Fruit fly (Drosophila melanogaster) Kc167 (cell line): ENCODE measurements around the gene CG42592.

Experiments
- Myc ChIP-seq: fragments of >200 bp; optimal IDR thresholded peaks from 2 replicates; lab custom pipeline; 2017; ENCODE audit warnings: missing external identifiers
- psq ChIP-seq: fragments of >200 bp; optimal IDR thresholded peaks from 2 replicates; lab custom pipeline; 2017; ENCODE audit warnings: missing external identifiers

dm6 chr3R:29841293-29841791 lies 5.3 kb upstream of the CG42592 start, which contains the start of gene Cad99C:
- TF ChIP-seq Myc (lab: Kevin White, UChicago) (no peak), psq (lab: Kevin White, UChicago) (no peak)
